Worm (Caenorhabditis elegans) whole organism, L1 larva: ENCODE measurements around the gene col-37.

ENCODE experiments used
- aly-2 ChIP-seq: fragments of 150-350 bp; optimal IDR thresholded peaks from 2 replicates; lab custom pipeline; 2014; ENCODE audit warnings: missing biosample characterization, missing genetic modification characterization
- ceh-63 ChIP-seq: fragments of 200-800 bp; sonication (Bioruptor generic); optimal IDR thresholded peaks from 2 replicates; lab custom pipeline; 2018; ENCODE audit warnings: mild to moderate bottlenecking, missing genetic modification characterization, missing compliant biosample characterization
- elt-3 ChIP-seq, 6 experiments: fragments of 150-350 bp in 1 of 6; sonication (generic microtip); optimal IDR thresholded peaks; 2 replicates each; lab custom pipeline; 2017 to 2018; ENCODE audit warnings: missing biosample characterization in 6 of 6, missing genetic modification characterization in 6 of 6, inconsistent platforms in 1 of 6
- mef-2 ChIP-seq: fragments of 150-350 bp; optimal IDR thresholded peaks from 2 replicates; lab custom pipeline; 2014; ENCODE audit warnings: missing biosample characterization, missing genetic modification characterization
- nhr-20 ChIP-seq: sonication (generic microtip); optimal IDR thresholded peaks from 2 replicates; lab custom pipeline; 2016; ENCODE audit warnings: mild to moderate bottlenecking, missing genetic modification characterization, missing compliant biosample characterization
- nhr-28 ChIP-seq: fragments of 150-350 bp; optimal IDR thresholded peaks from 2 replicates; lab custom pipeline; 2014; ENCODE audit warnings: missing biosample characterization, missing genetic modification characterization
- skn-1 ChIP-seq: fragments of 150-350 bp; optimal IDR thresholded peaks from 2 replicates; lab custom pipeline; 2014; ENCODE audit warnings: missing biosample characterization, missing genetic modification characterization
- tbx-2 ChIP-seq: sonication (generic microtip); optimal IDR thresholded peaks from 2 replicates; lab custom pipeline; 2016; ENCODE audit warnings: missing genetic modification characterization, missing compliant biosample characterization
- unc-130 ChIP-seq: fragments of 150-350 bp; optimal IDR thresholded peaks from 2 replicates; lab custom pipeline; 2017; ENCODE audit warnings: missing biosample characterization, missing genetic modification characterization, inconsistent platforms

ce11 chrV:12162906-12163305, 4.6 kb downstream of the col-37 start, which contains the start of gene srj-4:
- no peak for TF ChIP-seq nhr-28 (tag; lab: Kevin White, UChicago)
- no peak for TF ChIP-seq tbx-2
- TF ChIP-seq elt-3 (tag; optimal IDR thresholded peaks at IDR 0.05; lab: Kevin White, UChicago), result no peak
- TF ChIP-seq nhr-20, result no peak
- TF ChIP-seq unc-130 (tag; lab: Kevin White, UChicago), result no peak
- no peak for TF ChIP-seq aly-2 (tag; lab: Kevin White, UChicago)
- no peak for TF ChIP-seq mef-2 (tag; lab: Kevin White, UChicago)
- no peak for TF ChIP-seq ceh-63
- no peak for TF ChIP-seq skn-1
